Fruit fly (Drosophila melanogaster) whole organism, prepupa: Measurements from ENCODE around the gene Prosbeta2R2.
A peak's percentile ranks its signal among the peaks of the same experiment; 100 is the strongest.

Experiments used
- Blimp-1 ChIP-seq: fragments of 200-800 bp; sonication (Bioruptor generic); optimal IDR thresholded peaks from 3 replicates; lab custom pipeline; 2017; ENCODE audit warnings: missing biosample characterization, missing genetic modification characterization, mild to moderate bottlenecking, moderate library complexity, missing genetic modification reagents
- CG10631 ChIP-seq: fragments of 200-800 bp; sonication (Bioruptor generic); optimal IDR thresholded peaks from 2 replicates; lab custom pipeline; 2016; ENCODE audit warnings: missing biosample characterization, missing genetic modification characterization
- CG10669 ChIP-seq: fragments of 200-800 bp; sonication (Bioruptor generic); optimal IDR thresholded peaks from 3 replicates; lab custom pipeline; 2018; ENCODE audit warnings: missing biosample characterization, mild to moderate bottlenecking, missing genetic modification characterization, moderate library complexity
- CG11294 ChIP-seq: fragments of 200-800 bp; sonication (Bioruptor generic); IDR thresholded peaks from 2 replicates; pipeline ENCODE4 v1.3.6; 2022; ENCODE audit warnings: missing biosample characterization, missing genetic modification characterization
- CG11762 ChIP-seq: fragments of 200-800 bp; sonication (Bioruptor generic); optimal IDR thresholded peaks from 3 replicates; lab custom pipeline; 2016; ENCODE audit warnings: missing biosample characterization, missing genetic modification characterization; ENCODE audit not compliant: insufficient read depth
- CG1621 ChIP-seq: fragments of 200-800 bp; sonication (Bioruptor generic); optimal IDR thresholded peaks from 3 replicates; lab custom pipeline; 2018; ENCODE audit warnings: missing biosample characterization, mild to moderate bottlenecking, missing genetic modification characterization
- CG16779 ChIP-seq: fragments of 200-800 bp; sonication (Bioruptor generic); optimal IDR thresholded peaks from 3 replicates; lab custom pipeline; 2017; ENCODE audit warnings: missing biosample characterization, mild to moderate bottlenecking, missing genetic modification characterization
- CG3032 ChIP-seq: fragments of 200-800 bp; optimal IDR thresholded peaks from 2 replicates; lab custom pipeline; 2019; ENCODE audit warnings: missing biosample characterization, mild to moderate bottlenecking, missing genetic modification characterization, moderate library complexity
- CG34406 ChIP-seq: fragments of 200-800 bp; sonication (Bioruptor generic); optimal IDR thresholded peaks from 3 replicates; lab custom pipeline; 2016; ENCODE audit warnings: missing biosample characterization, missing genetic modification characterization
- CG3919 ChIP-seq: fragments of 200-800 bp; sonication (Bioruptor generic); optimal IDR thresholded peaks from 3 replicates; lab custom pipeline; 2016; ENCODE audit warnings: missing biosample characterization, missing genetic modification characterization
- CG4318 ChIP-seq: fragments of 200-800 bp; sonication (Bioruptor generic); optimal IDR thresholded peaks from 3 replicates; lab custom pipeline; 2017; ENCODE audit warnings: missing biosample characterization, mild to moderate bottlenecking, missing genetic modification characterization
- CG6163 ChIP-seq: fragments of 200-800 bp; sonication (Bioruptor generic); IDR thresholded peaks from 3 replicates; pipeline ENCODE4 v1.3.6; 2022; ENCODE audit warnings: missing biosample characterization, missing genetic modification characterization
- CG6276 ChIP-seq: fragments of 200-800 bp; sonication (Bioruptor generic); optimal IDR thresholded peaks from 2 replicates; lab custom pipeline; 2017; ENCODE audit warnings: missing biosample characterization, mild to moderate bottlenecking, missing genetic modification characterization
- CG6792 ChIP-seq: fragments of 200-800 bp; sonication (Bioruptor generic); optimal IDR thresholded peaks from 3 replicates; lab custom pipeline; 2016; ENCODE audit warnings: missing biosample characterization, missing genetic modification characterization
- CG6854 ChIP-seq: fragments of 200-800 bp; sonication (Bioruptor generic); optimal IDR thresholded peaks from 2 replicates; lab custom pipeline; 2017; ENCODE audit warnings: missing biosample characterization, mild to moderate bottlenecking, missing genetic modification characterization
- CG7368 ChIP-seq: fragments of 200-800 bp; sonication (Bioruptor generic); optimal IDR thresholded peaks from 3 replicates; lab custom pipeline; 2016; ENCODE audit warnings: missing biosample characterization, missing genetic modification characterization
- CG8119 ChIP-seq: fragments of 200-800 bp; sonication (Bioruptor generic); IDR thresholded peaks from 3 replicates; pipeline ENCODE4 v1.3.6; 2022; ENCODE audit warnings: missing biosample characterization, missing genetic modification characterization
- CG8319 ChIP-seq: fragments of 200-800 bp; sonication (Bioruptor generic); optimal IDR thresholded peaks from 3 replicates; lab custom pipeline; 2016; ENCODE audit warnings: missing biosample characterization, missing genetic modification characterization
- CG8632 ChIP-seq: fragments of 200-800 bp; sonication (Bioruptor generic); optimal IDR thresholded peaks from 3 replicates; lab custom pipeline; 2016; ENCODE audit warnings: missing biosample characterization, missing genetic modification characterization
- Eip75B ChIP-seq: fragments of 200-800 bp; sonication (Bioruptor generic); optimal IDR thresholded peaks from 3 replicates; lab custom pipeline; 2016; ENCODE audit warnings: missing biosample characterization, missing genetic modification characterization
- Eip78C ChIP-seq: fragments of 200-800 bp; sonication (Bioruptor generic); peaks from one replicate; lab custom pipeline; 2016; ENCODE audit warnings: missing biosample characterization, missing genetic modification characterization
- Ets21C ChIP-seq: fragments of 200-800 bp; sonication (Bioruptor generic); optimal IDR thresholded peaks from 3 replicates; lab custom pipeline; 2016; ENCODE audit warnings: missing biosample characterization, missing genetic modification characterization
- Ets96B ChIP-seq: fragments of 200-800 bp; optimal IDR thresholded peaks from 2 replicates; lab custom pipeline; 2019; ENCODE audit warnings: missing biosample characterization, mild to moderate bottlenecking, missing genetic modification characterization, moderate library complexity
- Gug ChIP-seq: fragments of 200-800 bp; sonication (Bioruptor generic); IDR thresholded peaks from 2 replicates; pipeline ENCODE4 v1.3.6; 2022; ENCODE audit warnings: missing biosample characterization, missing genetic modification characterization
- Hr38 ChIP-seq: sonication (Bioruptor generic); optimal IDR thresholded peaks from 2 replicates; lab custom pipeline; 2016; ENCODE audit warnings: missing biosample characterization, missing genetic modification characterization
- Hr39 ChIP-seq: fragments of 200-800 bp; sonication (Bioruptor generic); optimal IDR thresholded peaks from 2 replicates; lab custom pipeline; 2016; ENCODE audit warnings: missing biosample characterization, missing genetic modification characterization
- OdsH ChIP-seq: fragments of 200-800 bp; sonication (Bioruptor generic); optimal IDR thresholded peaks from 3 replicates; lab custom pipeline; 2016; ENCODE audit warnings: missing biosample characterization, missing genetic modification characterization
- Sox102F ChIP-seq: fragments of 200-800 bp; sonication (Bioruptor generic); optimal IDR thresholded peaks from 2 replicates; lab custom pipeline; 2016; ENCODE audit warnings: missing biosample characterization, mild to moderate bottlenecking, missing genetic modification characterization
- Sox14 ChIP-seq: fragments of 200-800 bp; sonication (Bioruptor generic); optimal IDR thresholded peaks from 3 replicates; lab custom pipeline; 2016; ENCODE audit warnings: missing biosample characterization, missing genetic modification characterization
- acj6 ChIP-seq: fragments of 200-800 bp; sonication (Bioruptor generic); optimal IDR thresholded peaks from 3 replicates; lab custom pipeline; 2016; ENCODE audit warnings: missing biosample characterization, missing genetic modification characterization
- cyc ChIP-seq: fragments of 200-800 bp; sonication (Bioruptor generic); optimal IDR thresholded peaks from 3 replicates; lab custom pipeline; 2016; ENCODE audit warnings: missing biosample characterization, missing genetic modification characterization
- dac ChIP-seq: fragments of 200-800 bp; sonication (Bioruptor generic); optimal IDR thresholded peaks from 2 replicates; lab custom pipeline; 2017; ENCODE audit warnings: missing biosample characterization, mild to moderate bottlenecking, missing genetic modification characterization
- dsx ChIP-seq: fragments of 200-800 bp; optimal IDR thresholded peaks from 3 replicates; lab custom pipeline; 2019; ENCODE audit warnings: missing biosample characterization, mild to moderate bottlenecking, missing genetic modification characterization, moderate library complexity; ENCODE audit not compliant: poor library complexity, severe bottlenecking
- eg ChIP-seq: fragments of 200-800 bp; sonication (Bioruptor generic); IDR thresholded peaks from 3 replicates; pipeline ENCODE4 v1.3.6; 2022; ENCODE audit warnings: missing biosample characterization, missing genetic modification characterization
- esn ChIP-seq: fragments of 200-800 bp; sonication (Bioruptor generic); optimal IDR thresholded peaks from 2 replicates; lab custom pipeline; 2016; ENCODE audit warnings: missing biosample characterization, mild to moderate bottlenecking, missing genetic modification characterization, moderate library complexity
- fd59A ChIP-seq: fragments of 200-800 bp; sonication (Bioruptor generic); optimal IDR thresholded peaks from 2 replicates; lab custom pipeline; 2017; ENCODE audit warnings: missing biosample characterization, mild to moderate bottlenecking, missing genetic modification characterization, missing genetic modification reagents
- fd85E ChIP-seq: fragments of 200-800 bp; sonication (Bioruptor generic); optimal IDR thresholded peaks from 3 replicates; lab custom pipeline; 2016; ENCODE audit warnings: missing biosample characterization, missing genetic modification characterization
- fkh ChIP-seq: fragments of 200-800 bp; sonication (Bioruptor generic); optimal IDR thresholded peaks from 3 replicates; lab custom pipeline; 2017; ENCODE audit warnings: missing biosample characterization, mild to moderate bottlenecking, missing genetic modification characterization, moderate library complexity
- net ChIP-seq: fragments of 200-800 bp; sonication (Bioruptor generic); optimal IDR thresholded peaks from 3 replicates; lab custom pipeline; 2016; ENCODE audit warnings: missing biosample characterization, missing genetic modification characterization
- pdm3 ChIP-seq: fragments of 200-800 bp; sonication (Bioruptor generic); optimal IDR thresholded peaks from 3 replicates; lab custom pipeline; 2016; ENCODE audit warnings: missing biosample characterization, missing genetic modification characterization
- ss ChIP-seq, 2 experiments: fragments of 200-800 bp; sonication (Bioruptor generic); optimal IDR thresholded peaks; 2 replicates in 1 of 2; 3 replicates in 1 of 2; lab custom pipeline; 2017 to 2018; ENCODE audit warnings: mild to moderate bottlenecking in 2 of 2, missing biosample characterization in 2 of 2, missing genetic modification characterization in 2 of 2, moderate library complexity in 1 of 2
- svp ChIP-seq: fragments of 200-800 bp; sonication (Bioruptor generic); peaks from one replicate; lab custom pipeline; 2016; ENCODE audit warnings: missing biosample characterization, missing genetic modification characterization
- vri ChIP-seq: fragments of 200-800 bp; sonication (Bioruptor generic); optimal IDR thresholded peaks from 3 replicates; lab custom pipeline; 2016; ENCODE audit warnings: missing biosample characterization, mild to moderate bottlenecking, missing genetic modification characterization

Prosbeta2R2 gene

dm6 chr3R:5264251-5265098 is 45.1 kb upstream of the Prosbeta2R2 start (continued):
- peak; percentile 43 for TF ChIP-seq Eip75B (GFP tag; lab: Kevin White, UChicago)
- TF ChIP-seq Sox102F (GFP tag; lab: Kevin White, UChicago), result peak; percentile 55
- no peak for TF ChIP-seq Hr38 (GFP tag; lab: Kevin White, UChicago)
- no peak for TF ChIP-seq CG11294 (GFP tag; lab: Robert Waterston, UW)
- TF ChIP-seq eg, result no peak
- peak; percentile 49 for TF ChIP-seq fd59A
- peak; percentile 52 for TF ChIP-seq CG10669 (GFP tag; lab: Kevin White, UChicago)
- peak; percentile 13 to 31 for TF ChIP-seq ss (GFP tag; optimal IDR thresholded peaks at IDR 0.05; lab: Kevin White, UChicago)
- TF ChIP-seq dsx, result peak; percentile 10
- peak; percentile 12 for TF ChIP-seq CG4318 (GFP tag; lab: Kevin White, UChicago)
- TF ChIP-seq CG11762, result peak; percentile 25
- TF ChIP-seq CG6792 (GFP tag; lab: Kevin White, UChicago), result peak; percentile 46
- TF ChIP-seq CG8119 (GFP tag; lab: Robert Waterston, UW), result no peak
- peak; percentile 56 for TF ChIP-seq fkh (GFP tag; lab: Kevin White, UChicago)
- TF ChIP-seq CG1621 (tag; lab: Kevin White, UChicago), result peak; percentile 33
- peak; percentile 11 for TF ChIP-seq CG7368
- TF ChIP-seq Sox14 (GFP tag; lab: Kevin White, UChicago), result peak; percentile 37
- TF ChIP-seq acj6 (GFP tag; lab: Kevin White, UChicago), result peak; percentile 43
- TF ChIP-seq CG6854 (GFP tag; lab: Kevin White, UChicago), result peak; percentile 3
- TF ChIP-seq dac, result peak; percentile 4
- peak; percentile 6 for TF ChIP-seq CG16779 (tag; lab: Kevin White, UChicago)

dm6 chr3R:5263311-5264250 is 44.3 kb upstream of the Prosbeta2R2 start:
- TF ChIP-seq CG4318 (GFP tag; lab: Kevin White, UChicago) (peak; percentile 25), cyc (GFP tag; lab: Kevin White, UChicago) (no peak), Ets96B (peak; percentile 69), Eip75B (GFP tag; lab: Kevin White, UChicago) (no peak), CG6276 (peak; percentile 61), Gug (GFP tag; lab: Robert Waterston, UW) (no peak; the same call in 1 of the 2 replicates), CG10631 (GFP tag; lab: Kevin White, UChicago) (peak; percentile 64), CG7368 (peak; percentile 27), CG8119 (GFP tag; lab: Robert Waterston, UW) (peak; percentile 70; the same call in 2 of the 3 replicates), CG6163 (peak; percentile 32; the same call in 1 of the 3 replicates), CG6854 (GFP tag; lab: Kevin White, UChicago) (no peak), vri (GFP tag; lab: Kevin White, UChicago) (peak; percentile 49), Sox14 (GFP tag; lab: Kevin White, UChicago) (no peak), CG8319 (GFP tag; lab: Kevin White, UChicago) (peak; percentile 33), fkh (GFP tag; lab: Kevin White, UChicago) (peak; percentile 53), net (GFP tag; lab: Kevin White, UChicago) (peak; percentile 45), esn (GFP tag; lab: Kevin White, UChicago) (peak; percentile 46), Hr39 (peak; percentile 4), CG1621 (tag; lab: Kevin White, UChicago) (no peak), CG3032 (peak; percentile 81), CG11294 (GFP tag; lab: Robert Waterston, UW) (no peak; the same call in 1 of the 2 replicates), eg (no peak; the same call in 2 of the 3 replicates), fd85E (GFP tag; lab: Kevin White, UChicago) (peak; percentile 1), Hr38 (GFP tag; lab: Kevin White, UChicago) (no peak), CG8632 (peak; percentile 73), CG16779 (tag; lab: Kevin White, UChicago) (no peak), OdsH (GFP tag; lab: Kevin White, UChicago) (peak; percentile 49), Blimp-1 (GFP tag; lab: Kevin White, UChicago) (peak; percentile 25), CG34406 (GFP tag; lab: Kevin White, UChicago) (peak; percentile 79), Ets21C (GFP tag; lab: Kevin White, UChicago) (no peak), Eip78C (peak; percentile 85), svp (GFP tag; lab: Kevin White, UChicago) (peak; percentile 76), CG3919 (GFP tag; lab: Kevin White, UChicago) (peak; percentile 61), pdm3 (GFP tag; lab: Kevin White, UChicago) (peak; percentile 22), Sox102F (GFP tag; lab: Kevin White, UChicago) (peak; percentile 15), dac (no peak), CG6792 (GFP tag; lab: Kevin White, UChicago) (peak; percentile 18)
